Fruit fly (Drosophila melanogaster): ENCODE measurements around the gene TM9SF4.
A peak's percentile ranks its signal among the peaks of the same experiment; 100 is the strongest.

Gene TM9SF4

DNA sequence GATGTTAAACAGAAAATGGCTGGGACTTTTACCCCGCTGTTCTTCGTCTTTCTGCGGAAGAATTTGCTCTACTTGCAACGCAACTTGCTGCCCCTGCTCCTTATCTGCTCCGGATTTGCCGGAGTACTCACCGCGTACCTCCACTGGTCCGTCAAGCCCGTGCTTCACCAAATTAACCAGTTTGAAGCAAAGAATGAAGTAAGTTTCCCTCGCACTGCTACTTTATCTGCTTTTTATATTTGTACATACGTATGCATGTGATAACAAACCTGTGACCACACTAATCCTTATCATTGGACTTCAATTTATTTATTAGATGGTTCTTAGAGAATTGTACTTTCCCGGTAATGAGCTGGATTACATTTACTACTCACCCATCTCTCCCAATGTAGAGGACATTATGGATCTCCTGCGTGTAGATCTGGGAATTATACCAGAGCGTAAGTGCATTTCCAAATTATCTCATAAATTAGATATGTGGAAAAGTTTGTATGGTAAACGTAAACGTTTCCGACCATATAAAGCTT lies 37.5 kb downstream of the TM9SF4 start, which contains the start of gene CG16890 (continued):
- no peak for TF ChIP-seq rib (GFP tag; IDR thresholded peaks at IDR 0.05)
- no peak for TF ChIP-seq CG12391 (tag; optimal IDR thresholded peaks at IDR 0.05)
- no peak for TF ChIP-seq chif (GFP tag; optimal IDR thresholded peaks at IDR 0.05)
- no peak for TF ChIP-seq CG17829 (tag; optimal IDR thresholded peaks at IDR 0.05)
- no peak for TF ChIP-seq ERR (GFP tag; optimal IDR thresholded peaks at IDR 0.05)
- no peak for TF ChIP-seq CG15601 (tag; optimal IDR thresholded peaks at IDR 0.05)
- TF ChIP-seq Dad (GFP tag; optimal IDR thresholded peaks at IDR 0.05), result no peak
- no peak for TF ChIP-seq CG2116 (GFP tag; optimal IDR thresholded peaks at IDR 0.05)
- no peak for TF ChIP-seq CG7987 (GFP tag; optimal IDR thresholded peaks at IDR 0.05)
- no peak for TF ChIP-seq ATbp (GFP tag; optimal IDR thresholded peaks at IDR 0.05)
- TF ChIP-seq ro (GFP tag; IDR thresholded peaks at IDR 0.05), result no peak
- no peak for TF ChIP-seq CG13296 (GFP tag; optimal IDR thresholded peaks at IDR 0.05)
- no peak for TF ChIP-seq CG7786 (GFP tag; optimal IDR thresholded peaks at IDR 0.05)
- TF ChIP-seq CG2202 (tag; optimal IDR thresholded peaks at IDR 0.05), result no peak
- TF ChIP-seq CG4617 (GFP tag; optimal IDR thresholded peaks at IDR 0.05; ENCODE audit: borderline replicate concordance), result peak; percentile 14
- TF ChIP-seq Max (GFP tag; optimal IDR thresholded peaks at IDR 0.05), result no peak
- no peak for TF ChIP-seq btn (GFP tag; optimal IDR thresholded peaks at IDR 0.05)
- TF ChIP-seq Taf1 (GFP tag; IDR thresholded peaks at IDR 0.05), result no peak
- TF ChIP-seq NC2α (GFP tag; optimal IDR thresholded peaks at IDR 0.05), result no peak
- no peak for TF ChIP-seq CG9609 (GFP tag; optimal IDR thresholded peaks at IDR 0.05)
- TF ChIP-seq CG10147 (GFP tag; optimal IDR thresholded peaks at IDR 0.05), result no peak
- TF ChIP-seq CG10267 (tag; optimal IDR thresholded peaks at IDR 0.05), result no peak
- no peak for TF ChIP-seq CG7271 (tag; optimal IDR thresholded peaks at IDR 0.05)
- no peak for TF ChIP-seq CG32767 (GFP tag; IDR thresholded peaks at IDR 0.05)
- TF ChIP-seq CG31365 (tag; optimal IDR thresholded peaks at IDR 0.05), result no peak
- TF ChIP-seq CG9817 (tag; optimal IDR thresholded peaks at IDR 0.05), result no peak

DNA sequence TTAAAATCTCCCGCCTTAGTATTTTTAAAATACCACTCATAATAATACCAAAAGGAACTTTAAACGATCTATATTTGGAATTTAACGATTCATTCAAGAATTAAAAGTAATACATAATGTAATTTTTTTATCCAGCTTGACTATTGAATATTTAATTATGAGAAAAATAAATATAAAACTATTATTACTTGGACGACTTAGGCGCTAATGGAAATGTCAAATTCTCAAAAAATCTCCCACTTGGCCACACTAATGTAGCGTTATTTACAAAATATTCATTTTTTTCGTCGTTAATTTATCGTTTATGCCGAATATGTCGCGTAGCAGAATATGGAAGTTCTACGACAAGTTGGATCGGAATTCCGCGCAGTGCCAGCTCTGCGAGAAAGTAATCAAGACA lies 44.0 kb downstream of the TM9SF4 start, which contains the start of gene CG16863:
CG16863 (plus strand) TSS at position 245 of the 400 bp plus-strand sequence.
- TF ChIP-seq Abd-B (GFP tag; optimal IDR thresholded peaks at IDR 0.05) (no peak), Scr (GFP tag; IDR thresholded peaks at IDR 0.05; ENCODE audit: partially characterized antibody) (no peak), BEAF-32 (GFP tag; optimal IDR thresholded peaks at IDR 0.05) (peak; percentile 14), ro (GFP tag; IDR thresholded peaks at IDR 0.05) (no peak), pzg (GFP tag; optimal IDR thresholded peaks at IDR 0.05) (peak; percentile 28), Myb (GFP tag; optimal IDR thresholded peaks at IDR 0.05) (peak; percentile 56), E2f2 (GFP tag; IDR thresholded peaks at IDR 0.05) (peak; percentile 82), CG2889 (GFP tag; IDR thresholded peaks at IDR 0.05) (no peak), gfzf (GFP tag; optimal IDR thresholded peaks at IDR 0.05) (peak; percentile 66), Blimp-1 (GFP tag; optimal IDR thresholded peaks at IDR 0.05) (no peak), phol (tag; optimal IDR thresholded peaks at IDR 0.05) (peak; percentile 2), trh (GFP tag; optimal IDR thresholded peaks at IDR 0.05) (no peak), dmrt11E (tag; optimal IDR thresholded peaks at IDR 0.05) (no peak), Lpt (GFP tag; optimal IDR thresholded peaks at IDR 0.05) (no peak), Pdp1 (GFP tag; optimal IDR thresholded peaks at IDR 0.05) (no peak), CG17359 (tag; optimal IDR thresholded peaks at IDR 0.05) (peak; percentile 49), stwl (tag; optimal IDR thresholded peaks at IDR 0.05) (peak; percentile 47), CG18262 (tag; optimal IDR thresholded peaks at IDR 0.05) (no peak), seq (GFP tag; IDR thresholded peaks at IDR 0.05) (no peak), CG17829 (tag; optimal IDR thresholded peaks at IDR 0.05) (peak; percentile 17), sima (GFP tag; optimal IDR thresholded peaks at IDR 0.05) (no peak), Dp (GFP tag; optimal IDR thresholded peaks at IDR 0.05) (peak; percentile 73), inv (GFP tag; IDR thresholded peaks at IDR 0.05; ENCODE audit: partially characterized antibody) (no peak), Jarid2 (GFP tag; optimal IDR thresholded peaks at IDR 0.05) (no peak), MBD-R2 (GFP tag; IDR thresholded peaks at IDR 0.05) (0 out of 2 replicates have a peak, but pooled peaks have one; percentile 38), HmgZ (tag; optimal IDR thresholded peaks at IDR 0.05) (no peak)
